Worm (Caenorhabditis elegans) whole organism, L2 larva: Measurements from ENCODE around the gene nhr-150.

Experiments
- C34F6.9 ChIP-seq: fragments of 150-350 bp; optimal IDR thresholded peaks from 2 replicates; lab custom pipeline; 2014; ENCODE audit warnings: missing biosample characterization, missing genetic modification characterization
- F13H6.1 ChIP-seq: sonication (generic microtip); optimal IDR thresholded peaks from 2 replicates; lab custom pipeline; 2016; ENCODE audit warnings: missing genetic modification characterization, missing compliant biosample characterization
- ZK546.5 ChIP-seq: sonication (generic microtip); optimal IDR thresholded peaks from 2 replicates; lab custom pipeline; 2017; ENCODE audit warnings: missing biosample characterization, missing genetic modification characterization
- alr-1 ChIP-seq: fragments of 150-350 bp; optimal IDR thresholded peaks from 2 replicates; lab custom pipeline; 2014; ENCODE audit warnings: missing biosample characterization, missing genetic modification characterization
- aly-2 ChIP-seq: fragments of 150-350 bp; optimal IDR thresholded peaks from 2 replicates; lab custom pipeline; 2014; ENCODE audit warnings: missing biosample characterization, missing genetic modification characterization
- ama-1 ChIP-seq: fragments of 150-350 bp; optimal IDR thresholded peaks from 2 replicates; lab custom pipeline; 2018; ENCODE audit warnings: inconsistent platforms
- blmp-1 ChIP-seq: sonication (generic microtip); optimal IDR thresholded peaks from 2 replicates; lab custom pipeline; 2017; ENCODE audit warnings: missing genetic modification characterization, mild to moderate bottlenecking, missing compliant biosample characterization, antibody characterized with exemption, moderate library complexity; ENCODE audit not compliant: insufficient read depth
- ceh-16 ChIP-seq: fragments of 150-350 bp; optimal IDR thresholded peaks from 2 replicates; lab custom pipeline; 2014; ENCODE audit warnings: missing biosample characterization, missing genetic modification characterization
- ceh-82 ChIP-seq: fragments of 150-350 bp; optimal IDR thresholded peaks from 2 replicates; lab custom pipeline; 2014; ENCODE audit warnings: missing biosample characterization, missing genetic modification characterization
- crh-2 ChIP-seq: sonication (generic microtip); optimal IDR thresholded peaks from 2 replicates; lab custom pipeline; 2017; ENCODE audit warnings: missing biosample characterization, missing genetic modification characterization
- egl-27 ChIP-seq: sonication (generic microtip); optimal IDR thresholded peaks from 3 replicates; lab custom pipeline; 2017; ENCODE audit warnings: missing biosample characterization, missing genetic modification reagents, missing genetic modification characterization
- elt-1 ChIP-seq: fragments of 150-350 bp; optimal IDR thresholded peaks from 2 replicates; lab custom pipeline; 2014; ENCODE audit warnings: missing biosample characterization, missing genetic modification characterization
- fos-1 ChIP-seq: fragments of 150-350 bp; optimal IDR thresholded peaks from 2 replicates; lab custom pipeline; 2014; ENCODE audit warnings: missing biosample characterization, missing genetic modification characterization
- gmeb-1 ChIP-seq: fragments of 150-350 bp; optimal IDR thresholded peaks from 2 replicates; lab custom pipeline; 2014; ENCODE audit warnings: missing biosample characterization, missing genetic modification characterization
- lin-11 ChIP-seq: fragments of 150-350 bp; sonication (generic microtip); optimal IDR thresholded peaks from 2 replicates; lab custom pipeline; 2014; ENCODE audit warnings: missing biosample characterization, missing genetic modification characterization, inconsistent platforms, mixed read lengths
- lin-13 ChIP-seq: fragments of 150-350 bp; optimal IDR thresholded peaks from 2 replicates; lab custom pipeline; 2014; ENCODE audit warnings: missing biosample characterization, missing genetic modification reagents, missing genetic modification characterization
- lin-39 ChIP-seq: fragments of 150-350 bp; optimal IDR thresholded peaks from 2 replicates; lab custom pipeline; 2014; ENCODE audit warnings: missing biosample characterization, missing genetic modification reagents, missing genetic modification characterization
- lsy-2 ChIP-seq, 2 experiments: fragments of 150-350 bp in 1 of 2; sonication (generic microtip) in 1 of 2; optimal IDR thresholded peaks; 2 replicates each; lab custom pipeline; 2014 to 2017; ENCODE audit warnings: missing biosample characterization in 2 of 2, missing genetic modification characterization in 2 of 2
- mbf-1 ChIP-seq: sonication (generic microtip); optimal IDR thresholded peaks from 2 replicates; lab custom pipeline; 2017; ENCODE audit warnings: missing biosample characterization, missing genetic modification characterization
- mdl-1 ChIP-seq, 2 experiments: fragments of 150-350 bp in 1 of 2; sonication (generic microtip) in 1 of 2; optimal IDR thresholded peaks; 2 replicates each; lab custom pipeline; 2017; ENCODE audit warnings: missing biosample characterization in 2 of 2, missing genetic modification characterization in 2 of 2
- nhr-10 ChIP-seq: sonication (generic microtip); optimal IDR thresholded peaks from 2 replicates; lab custom pipeline; 2017; ENCODE audit warnings: missing biosample characterization, missing genetic modification characterization
- nhr-11 ChIP-seq: fragments of 150-350 bp; optimal IDR thresholded peaks from 2 replicates; lab custom pipeline; 2014; ENCODE audit warnings: missing biosample characterization, missing genetic modification characterization
- nhr-12 ChIP-seq: fragments of 150-350 bp; optimal IDR thresholded peaks from 2 replicates; lab custom pipeline; 2014; ENCODE audit warnings: missing biosample characterization, missing genetic modification characterization
- nhr-129 ChIP-seq: fragments of 150-350 bp; optimal IDR thresholded peaks from 2 replicates; lab custom pipeline; 2014; ENCODE audit warnings: missing biosample characterization, missing genetic modification characterization
- nhr-21 ChIP-seq: fragments of 150-350 bp; optimal IDR thresholded peaks from 2 replicates; lab custom pipeline; 2014; ENCODE audit warnings: missing biosample characterization, missing genetic modification characterization
- nhr-6 ChIP-seq: fragments of 150-350 bp; optimal IDR thresholded peaks from 2 replicates; lab custom pipeline; 2014; ENCODE audit warnings: missing biosample characterization, missing genetic modification characterization
- peb-1 ChIP-seq: fragments of 150-350 bp; optimal IDR thresholded peaks from 2 replicates; lab custom pipeline; 2014; ENCODE audit warnings: missing biosample characterization, missing genetic modification characterization
- sem-4 ChIP-seq: fragments of 150-350 bp; optimal IDR thresholded peaks from 2 replicates; lab custom pipeline; 2014; ENCODE audit warnings: missing biosample characterization, missing genetic modification reagents, missing genetic modification characterization
- skn-1 ChIP-seq: sonication (generic microtip); optimal IDR thresholded peaks from 2 replicates; lab custom pipeline; 2017; ENCODE audit warnings: missing biosample characterization, missing genetic modification characterization
- sma-3 ChIP-seq: sonication (generic microtip); optimal IDR thresholded peaks from 2 replicates; lab custom pipeline; 2016; ENCODE audit warnings: missing genetic modification reagents, missing genetic modification characterization, missing compliant biosample characterization
- sma-9 ChIP-seq, 2 experiments: fragments of 150-350 bp in 1 of 2; sonication (generic microtip) in 1 of 2; optimal IDR thresholded peaks; 2 replicates each; lab custom pipeline; 2014 to 2016; ENCODE audit warnings: missing genetic modification characterization in 2 of 2, mild to moderate bottlenecking in 1 of 2, missing biosample characterization in 1 of 2, missing compliant biosample characterization in 1 of 2, missing genetic modification reagents in 1 of 2, moderate library complexity in 1 of 2
- snpc-4 ChIP-seq: fragments of 150-350 bp; optimal IDR thresholded peaks from 2 replicates; lab custom pipeline; 2014; ENCODE audit warnings: missing biosample characterization, missing genetic modification characterization
- unc-39 ChIP-seq: fragments of 150-350 bp; optimal IDR thresholded peaks from 2 replicates; lab custom pipeline; 2014; ENCODE audit warnings: missing biosample characterization, missing genetic modification characterization
- unc-55 ChIP-seq: fragments of 150-350 bp; sonication (generic microtip); optimal IDR thresholded peaks from 3 replicates; lab custom pipeline; 2014; ENCODE audit warnings: missing biosample characterization, missing genetic modification reagents, missing genetic modification characterization
- unc-62 ChIP-seq: fragments of 150-350 bp; optimal IDR thresholded peaks from 2 replicates; lab custom pipeline; 2014; ENCODE audit warnings: missing biosample characterization, missing genetic modification reagents, missing genetic modification characterization
- zag-1 ChIP-seq: fragments of 150-350 bp; optimal IDR thresholded peaks from 2 replicates; lab custom pipeline; 2014; ENCODE audit warnings: missing biosample characterization, missing genetic modification characterization
- ztf-1 ChIP-seq: fragments of 200-800 bp; sonication (Bioruptor generic); conservative IDR thresholded peaks from 2 replicates; pipeline ENCODE4 v1.3.6; 2022; ENCODE audit warnings: missing genetic modification characterization, missing compliant biosample characterization
- ztf-4 ChIP-seq: fragments of 150-350 bp; optimal IDR thresholded peaks from 2 replicates; lab custom pipeline; 2014; ENCODE audit warnings: missing biosample characterization, missing genetic modification characterization

The nhr-150 gene

DNA sequence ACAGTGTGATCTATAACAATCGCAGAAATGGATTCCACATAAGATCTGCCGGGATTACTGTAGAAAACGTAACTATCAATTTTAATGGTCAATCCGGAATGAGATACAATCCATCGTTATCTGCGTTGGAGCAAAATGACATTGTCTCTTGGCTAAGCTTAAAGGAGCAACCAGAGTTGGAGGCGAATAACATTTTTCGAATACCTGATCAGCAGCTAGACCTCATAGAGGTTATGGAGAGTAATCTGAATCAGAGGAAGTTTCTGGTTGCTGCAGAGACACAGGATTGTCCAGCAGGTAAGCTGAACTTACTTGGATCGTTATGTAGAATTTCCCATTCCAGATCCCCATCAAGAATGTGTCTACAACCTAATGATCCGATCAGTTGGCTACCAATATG is 22.3 kb upstream of the nhr-150 start:
- TF ChIP-seq crh-2, result no peak
- TF ChIP-seq lsy-2 (tag; optimal IDR thresholded peaks at IDR 0.05; lab: Kevin White, UChicago), result no peak
- TF ChIP-seq peb-1 (tag; lab: Kevin White, UChicago), result no peak
- no peak for TF ChIP-seq ZK546.5
- no peak for TF ChIP-seq blmp-1
- no peak for TF ChIP-seq C34F6.9
- no peak for TF ChIP-seq egl-27 (tag; lab: Kevin White, UChicago)
- no peak for TF ChIP-seq gmeb-1 (tag; lab: Kevin White, UChicago)
- no peak for TF ChIP-seq ceh-82 (tag; lab: Kevin White, UChicago)
- TF ChIP-seq zag-1 (tag; lab: Kevin White, UChicago), result no peak
- no peak for TF ChIP-seq F13H6.1 (tag; lab: Kevin White, UChicago)
- TF ChIP-seq lin-13 (GFP tag; lab: Kevin White, UChicago), result no peak
- TF ChIP-seq nhr-21 (tag; lab: Kevin White, UChicago), result no peak
- no peak for TF ChIP-seq ceh-16 (tag; lab: Kevin White, UChicago)
- TF ChIP-seq aly-2, result no peak
- TF ChIP-seq unc-55 (GFP tag; lab: Kevin White, UChicago), result no peak
- TF ChIP-seq lin-11 (tag; lab: Kevin White, UChicago), result no peak

DNA sequence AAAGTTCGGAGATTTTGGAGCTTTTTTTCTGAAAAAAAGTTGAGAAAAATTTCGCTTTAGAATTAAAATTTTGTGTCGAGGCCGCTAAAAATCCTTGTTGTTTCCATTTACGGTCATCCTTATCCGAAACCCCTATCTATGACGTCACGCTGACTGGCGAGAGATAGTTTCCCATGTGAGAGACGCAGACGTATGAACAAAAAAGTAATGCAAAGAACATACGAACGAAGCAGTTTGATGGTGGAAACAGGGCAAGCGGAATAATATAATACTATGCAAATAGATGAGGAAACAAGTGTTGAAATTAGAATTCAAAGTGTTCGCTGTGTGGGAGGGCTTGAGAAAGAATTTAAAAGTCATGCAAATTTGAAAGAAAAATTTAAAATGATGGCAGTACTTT is 17.8 kb upstream of the nhr-150 start:
- TF ChIP-seq nhr-10 (tag; lab: Kevin White, UChicago) (no peak), lin-13 (GFP tag; lab: Kevin White, UChicago) (no peak), sem-4 (tag; lab: Kevin White, UChicago) (no peak), lin-11 (tag; lab: Kevin White, UChicago) (no peak), sma-9 (GFP tag; optimal IDR thresholded peaks at IDR 0.05; lab: Kevin White, UChicago) (peak; percentile 41), sma-9 (tag; optimal IDR thresholded peaks at IDR 0.05; lab: Kevin White, UChicago) (no peak), F13H6.1 (tag; lab: Kevin White, UChicago) (no peak), fos-1 (peak; percentile 36)

ce11 chrV:15498434-15498833 is 17.2 kb upstream of the nhr-150 start, which contains the start of gene C06B8.7:
Gene C06B8.7, plus strand, starts transcription at chrV:15498734.
- TF ChIP-seq ztf-1 (GFP tag; lab: Robert Waterston, UW) (no peak), ztf-4 (tag; lab: Kevin White, UChicago) (no peak), blmp-1 (no peak), alr-1 (tag; lab: Kevin White, UChicago) (no peak), nhr-11 (no peak), unc-62 (no peak), unc-39 (tag; lab: Kevin White, UChicago) (no peak), snpc-4 (tag; lab: Kevin White, UChicago) (no peak), C34F6.9 (no peak), nhr-12 (no peak), gmeb-1 (tag; lab: Kevin White, UChicago) (no peak), F13H6.1 (tag; lab: Kevin White, UChicago) (no peak), lin-13 (GFP tag; lab: Kevin White, UChicago) (no peak), sem-4 (tag; lab: Kevin White, UChicago) (no peak), ama-1 (lab: Kevin White, UChicago) (no peak)
- TF ChIP-seq, all 48 proteins: peak for 0

ce11 chrV:15497731-15498130 is 16.5 kb upstream of the nhr-150 start:
- TF ChIP-seq nhr-129 (tag; lab: Kevin White, UChicago) (peak; percentile 52), elt-1 (tag; lab: Kevin White, UChicago) (no peak), egl-27 (tag; lab: Kevin White, UChicago) (peak; percentile 22), F13H6.1 (tag; lab: Kevin White, UChicago) (peak; percentile 82), gmeb-1 (tag; lab: Kevin White, UChicago) (peak; percentile 68), crh-2 (peak; percentile 42), sma-9 (GFP tag; optimal IDR thresholded peaks at IDR 0.05; lab: Kevin White, UChicago) (peak; percentile 72), sma-9 (tag; optimal IDR thresholded peaks at IDR 0.05; lab: Kevin White, UChicago) (no peak), mbf-1 (no peak), skn-1 (tag; lab: Kevin White, UChicago) (peak; percentile 17), fos-1 (peak; percentile 90)

DNA sequence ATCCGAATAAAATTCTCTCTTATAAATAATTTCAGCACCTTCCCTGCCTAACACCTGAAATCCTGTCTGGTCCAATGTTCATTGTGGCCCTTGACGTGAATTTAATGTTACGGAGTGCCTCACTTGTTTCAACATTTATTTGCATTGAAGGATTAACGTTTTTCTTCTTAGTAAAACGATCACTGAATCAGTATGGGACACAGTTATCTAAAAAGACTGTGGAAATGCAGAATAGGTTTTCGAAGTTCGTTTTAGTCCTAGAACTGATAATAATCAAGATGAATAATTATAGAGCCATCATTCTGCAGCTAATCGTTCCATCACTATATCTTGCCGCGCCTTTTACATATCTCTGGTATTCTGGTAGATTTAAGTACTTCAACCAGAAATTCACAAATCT is 13.9 kb upstream of the nhr-150 start, which contains the start of gene srh-219:
srh-219 (plus strand) TSS at position 301 of the 400 bp plus-strand sequence.
- TF ChIP-seq lin-13 (GFP tag; lab: Kevin White, UChicago), result no peak
- TF ChIP-seq ama-1 (lab: Kevin White, UChicago), result no peak
- no peak for TF ChIP-seq sma-9 (GFP tag; optimal IDR thresholded peaks at IDR 0.05; lab: Kevin White, UChicago)
- no peak for TF ChIP-seq sma-9 (tag; optimal IDR thresholded peaks at IDR 0.05; lab: Kevin White, UChicago)
- no peak for TF ChIP-seq sma-3 (GFP tag; lab: Kevin White, UChicago)
- no peak for TF ChIP-seq crh-2
- TF ChIP-seq F13H6.1 (tag; lab: Kevin White, UChicago), result no peak
- no peak for TF ChIP-seq ceh-16 (tag; lab: Kevin White, UChicago)
- no peak for TF ChIP-seq nhr-12
- TF ChIP-seq nhr-21 (tag; lab: Kevin White, UChicago), result no peak
- no peak for TF ChIP-seq C34F6.9
- TF ChIP-seq lin-11 (tag; lab: Kevin White, UChicago), result no peak
- no peak for TF ChIP-seq sem-4 (tag; lab: Kevin White, UChicago)
- no peak for TF ChIP-seq fos-1
- TF ChIP-seq nhr-10 (tag; lab: Kevin White, UChicago), result no peak
- TF ChIP-seq unc-55 (GFP tag; lab: Kevin White, UChicago), result no peak
- no peak for TF ChIP-seq alr-1 (tag; lab: Kevin White, UChicago)
- TF ChIP-seq zag-1 (tag; lab: Kevin White, UChicago), result no peak
- no peak for TF ChIP-seq nhr-6 (tag; lab: Kevin White, UChicago)
- TF ChIP-seq lin-39 (tag; lab: Kevin White, UChicago), result no peak
- no peak for TF ChIP-seq mdl-1 (tag; optimal IDR thresholded peaks at IDR 0.05; lab: Kevin White, UChicago)
- TF ChIP-seq, all 48 proteins: peak for 0
